Fruit fly (Drosophila melanogaster): ENCODE data around the gene kel.
A peak's percentile ranks its signal among the peaks of the same experiment; 100 is the strongest.

Gene kel

DNA sequence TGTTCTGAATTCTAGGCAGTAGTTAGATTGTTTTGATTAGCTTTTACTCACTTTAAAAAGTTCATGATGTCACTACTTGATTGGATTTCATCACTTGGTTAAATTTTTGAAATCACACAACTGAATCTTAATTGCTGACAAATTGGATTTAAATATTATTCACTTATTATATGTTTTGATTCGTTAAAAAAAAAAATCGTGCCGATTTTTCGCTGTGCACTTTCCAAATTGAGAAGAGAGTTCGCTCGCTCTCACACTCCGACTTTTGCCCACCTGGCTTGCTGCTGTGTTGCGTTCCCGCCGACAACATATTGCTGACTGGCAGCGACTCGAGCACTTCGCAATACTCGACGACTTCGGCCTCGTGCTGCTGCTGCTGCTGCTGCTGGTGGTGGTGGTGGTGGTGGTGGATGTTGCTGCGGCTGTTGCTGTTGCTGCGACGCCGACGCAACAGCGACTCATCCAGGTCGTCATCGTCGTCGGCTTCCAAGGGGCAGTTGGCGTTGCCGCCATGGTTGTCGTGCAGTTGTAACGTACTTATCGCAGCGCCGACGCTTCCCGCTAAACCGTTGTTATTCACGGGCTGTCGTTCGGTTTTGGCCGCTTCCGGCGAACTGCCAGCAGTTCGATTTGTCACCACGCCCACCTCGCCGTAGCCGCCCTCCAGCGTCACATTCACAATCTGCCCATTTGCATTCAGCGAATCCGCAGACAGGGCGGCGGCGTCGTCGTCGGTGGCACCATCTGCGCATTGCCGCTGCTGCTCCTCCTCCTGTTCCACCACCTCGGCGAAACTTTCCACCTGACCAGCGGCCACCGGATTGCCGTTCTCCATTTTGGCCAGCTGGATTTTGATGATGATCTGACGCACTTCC is 3.8 kb upstream of the kel start (continued):
- TF ChIP-seq CG7368 (GFP tag; optimal IDR thresholded peaks at IDR 0.05): peak; percentile 44
- peak; percentile 58 for TF ChIP-seq achi (GFP tag; optimal IDR thresholded peaks at IDR 0.05)
- TF ChIP-seq CG32006 (GFP tag; optimal IDR thresholded peaks at IDR 0.05): peak; percentile 87
- peak; percentile 22 to 38 for TF ChIP-seq ss (GFP tag; optimal IDR thresholded peaks at IDR 0.05)
- TF ChIP-seq Gug (GFP tag; IDR thresholded peaks at IDR 0.05): peak; percentile 50; the same call in 1 of the 2 replicates
- peak; percentile 87 for TF ChIP-seq svp (GFP tag)
- TF ChIP-seq Met (GFP tag; optimal IDR thresholded peaks at IDR 0.05): peak; percentile 78
- peak; percentile 63 for TF ChIP-seq dsx (GFP tag; optimal IDR thresholded peaks at IDR 0.05; ENCODE audit: poor library complexity, severe bottlenecking)
- TF ChIP-seq CG11902 (GFP tag; optimal IDR thresholded peaks at IDR 0.05): peak; percentile 25
- peak; percentile 39 for TF ChIP-seq Blimp-1 (GFP tag; optimal IDR thresholded peaks at IDR 0.05)
- TF ChIP-seq Sox15 (GFP tag; optimal IDR thresholded peaks at IDR 0.05): peak; percentile 51
- peak; percentile 76 for TF ChIP-seq topi (GFP tag; optimal IDR thresholded peaks at IDR 0.05)
- peak; percentile 69 for TF ChIP-seq vri (GFP tag; optimal IDR thresholded peaks at IDR 0.05)
- TF ChIP-seq Eip78C (GFP tag): peak; percentile 92
- no peak for TF ChIP-seq salr (GFP tag; optimal IDR thresholded peaks at IDR 0.05)
- peak; percentile 39; the same call in 1 of the 2 replicates for TF ChIP-seq CG11294 (GFP tag; IDR thresholded peaks at IDR 0.05)
- peak; percentile 51 for TF ChIP-seq CG8319 (GFP tag; optimal IDR thresholded peaks at IDR 0.05)
- peak; percentile 40 for TF ChIP-seq CG1621 (tag; optimal IDR thresholded peaks at IDR 0.05)
- peak; percentile 77 for TF ChIP-seq lz (GFP tag; optimal IDR thresholded peaks at IDR 0.05)
- TF ChIP-seq CG4318 (GFP tag; optimal IDR thresholded peaks at IDR 0.05): no peak
- peak; percentile 82 for TF ChIP-seq Hr4 (GFP tag; optimal IDR thresholded peaks at IDR 0.05)
- TF ChIP-seq CG3919 (GFP tag; optimal IDR thresholded peaks at IDR 0.05): peak; percentile 80
- no peak for TF ChIP-seq Eip93F (GFP tag; optimal IDR thresholded peaks at IDR 0.05)
- TF ChIP-seq CG34406 (GFP tag; optimal IDR thresholded peaks at IDR 0.05): peak; percentile 64
- TF ChIP-seq esn (GFP tag; optimal IDR thresholded peaks at IDR 0.05): peak; percentile 85
- peak; percentile 57 for TF ChIP-seq Ets21C (GFP tag; optimal IDR thresholded peaks at IDR 0.05)
- TF ChIP-seq cyc (GFP tag; optimal IDR thresholded peaks at IDR 0.05): peak; percentile 53
- TF ChIP-seq Smox (GFP tag; optimal IDR thresholded peaks at IDR 0.05): peak; percentile 77
- peak; percentile 84 for TF ChIP-seq CG8119 (GFP tag; IDR thresholded peaks at IDR 0.05)
- no peak for TF ChIP-seq fkh (GFP tag; optimal IDR thresholded peaks at IDR 0.05)
- peak; percentile 9 for TF ChIP-seq CG6808 (GFP tag; optimal IDR thresholded peaks at IDR 0.05)
- peak; percentile 74 for TF ChIP-seq CG6276 (GFP tag; optimal IDR thresholded peaks at IDR 0.05)
- TF ChIP-seq eg (GFP tag; IDR thresholded peaks at IDR 0.05): peak; percentile 78

dm6 chr2L:18140544-18140943 is 2.7 kb upstream of the kel start:
- TF ChIP-seq dac (GFP tag; optimal IDR thresholded peaks at IDR 0.05) (no peak), pdm3 (GFP tag; optimal IDR thresholded peaks at IDR 0.05) (no peak), CG9139 (GFP tag; optimal IDR thresholded peaks at IDR 0.05) (no peak), vri (GFP tag; optimal IDR thresholded peaks at IDR 0.05) (no peak), CG11902 (GFP tag; optimal IDR thresholded peaks at IDR 0.05) (no peak), Eip75B (GFP tag; optimal IDR thresholded peaks at IDR 0.05) (no peak), Met (GFP tag; optimal IDR thresholded peaks at IDR 0.05) (no peak)

dm6 chr2L:18136427-18136857 is 1.4 kb downstream of the kel start:
- TF ChIP-seq Smox (GFP tag; optimal IDR thresholded peaks at IDR 0.05) (no peak), pdm3 (GFP tag; optimal IDR thresholded peaks at IDR 0.05) (no peak), CG11902 (GFP tag; optimal IDR thresholded peaks at IDR 0.05) (no peak), fkh (GFP tag; optimal IDR thresholded peaks at IDR 0.05) (peak; percentile 95), CG10669 (GFP tag; optimal IDR thresholded peaks at IDR 0.05) (no peak), Lpt (GFP tag; optimal IDR thresholded peaks at IDR 0.05) (no peak), Eip78C (GFP tag) (peak; percentile 49)
